Fruit fly (Drosophila melanogaster): Measurements from ENCODE around the gene CG31524.

CG31524 gene

dm6 chr3R:30531989-30532653 is 18.0 kb upstream of the CG31524 start, which contains the start of gene tmod (continued):
- TF ChIP-seq caup (GFP tag; optimal IDR thresholded peaks at IDR 0.05; ENCODE audit: severe bottlenecking) (peak; percentile 24), Rfx (GFP tag; IDR thresholded peaks at IDR 0.05) (no peak), zfh1 (GFP tag; IDR thresholded peaks at IDR 0.05) (0 out of 3 replicates have a peak, but pooled peaks have one; percentile 29), CG43689 (GFP tag; IDR thresholded peaks at IDR 0.05) (no peak), CG17361 (GFP tag; IDR thresholded peaks at IDR 0.05) (no peak), CG7928 (GFP tag; optimal IDR thresholded peaks at IDR 0.05) (no peak), HLH54F (GFP tag; optimal IDR thresholded peaks at IDR 0.05) (peak; percentile 19), CG4820 (GFP tag; optimal IDR thresholded peaks at IDR 0.05) (peak; percentile 43), CG14667 (GFP tag; IDR thresholded peaks at IDR 0.05) (no peak), prd (optimal IDR thresholded peaks at IDR 0.05) (no peak), prd (GFP tag; IDR thresholded peaks at IDR 0.05) (peak; percentile 59; the same call in 2 of the 3 replicates), az2 (GFP tag; optimal IDR thresholded peaks at IDR 0.05) (peak; percentile 58), ewg (GFP tag; optimal IDR thresholded peaks at IDR 0.05) (peak; percentile 45), Nf-YB (GFP tag; optimal IDR thresholded peaks at IDR 0.05) (no peak), MESR4 (GFP tag; optimal IDR thresholded peaks at IDR 0.05) (no peak), CG9797 (GFP tag; optimal IDR thresholded peaks at IDR 0.05) (no peak), ATbp (GFP tag; optimal IDR thresholded peaks at IDR 0.05) (peak; percentile 45), Atf-2 (GFP tag; optimal IDR thresholded peaks at IDR 0.05) (peak; percentile 27), Hr51 (GFP tag; optimal IDR thresholded peaks at IDR 0.05) (peak in 1 of 2 experiments; percentile 64), CG12942 (GFP tag; optimal IDR thresholded peaks at IDR 0.05) (peak; percentile 27), pan (optimal IDR thresholded peaks at IDR 0.05) (no peak), pan (GFP tag; optimal IDR thresholded peaks at IDR 0.05 in 1 of 2, IDR thresholded peaks at IDR 0.05 in 1 of 2) (no peak), Fer2 (tag; optimal IDR thresholded peaks at IDR 0.05) (no peak), CG32532 (GFP tag; IDR thresholded peaks at IDR 0.05) (peak; percentile 70; the same call in 1 of the 2 replicates), MTF-1 (GFP tag; optimal IDR thresholded peaks at IDR 0.05; ENCODE audit: borderline replicate concordance) (no peak), knrl (GFP tag; IDR thresholded peaks at IDR 0.05; ENCODE audit: partially characterized antibody) (no peak), pnt (GFP tag; optimal IDR thresholded peaks at IDR 0.05) (peak; percentile 57), danr (GFP tag; IDR thresholded peaks at IDR 0.05) (no peak), Elba2 (GFP tag; optimal IDR thresholded peaks at IDR 0.05) (no peak), Fer3 (tag; optimal IDR thresholded peaks at IDR 0.05) (peak; percentile 35), seq (GFP tag; IDR thresholded peaks at IDR 0.05) (no peak), CG5953 (GFP tag; IDR thresholded peaks at IDR 0.05) (no peak), Sry-β (GFP tag; optimal IDR thresholded peaks at IDR 0.05) (peak; percentile 32), salm (tag; optimal IDR thresholded peaks at IDR 0.05) (peak; percentile 61), bcd (GFP tag; optimal IDR thresholded peaks at IDR 0.05) (peak; percentile 59), lmd (GFP tag; IDR thresholded peaks at IDR 0.05) (0 out of 2 replicates have a peak, but pooled peaks have one; percentile 28), Spps (tag; optimal IDR thresholded peaks at IDR 0.05) (peak; percentile 35), gem (tag; optimal IDR thresholded peaks at IDR 0.05) (peak; percentile 80), NC2α (GFP tag; optimal IDR thresholded peaks at IDR 0.05) (no peak), CG2116 (GFP tag; optimal IDR thresholded peaks at IDR 0.05) (no peak), toy (GFP tag; IDR thresholded peaks at IDR 0.05) (0 out of 2 replicates have a peak, but pooled peaks have one; percentile 30), Taf1 (GFP tag; IDR thresholded peaks at IDR 0.05) (no peak), ara (GFP tag; IDR thresholded peaks at IDR 0.05) (no peak), Chrac-16 (GFP tag; optimal IDR thresholded peaks at IDR 0.05) (no peak), schlank (tag; optimal IDR thresholded peaks at IDR 0.05) (no peak), HLH3B (GFP tag; IDR thresholded peaks at IDR 0.05) (peak; percentile 10; the same call in 1 of the 2 replicates), CG11504 (tag; optimal IDR thresholded peaks at IDR 0.05) (peak; percentile 74), maf-S (GFP tag; optimal IDR thresholded peaks at IDR 0.05) (peak; percentile 31), CG1602 (GFP tag; optimal IDR thresholded peaks at IDR 0.05) (peak; percentile 5), CG8281 (tag; optimal IDR thresholded peaks at IDR 0.05) (peak; percentile 23)

Measured in whole organism, embryonic.